Worm (Caenorhabditis elegans): ENCODE data around the gene F17H10.2.

The F17H10.2 gene

ce11 chrX:13113457-13113856, at the start of gene F17H10.2:
Gene F17H10.2, plus strand, starts transcription at chrX:13113772.
- no peak for TF ChIP-seq unc-62 (GFP tag; optimal IDR thresholded peaks at IDR 0.05)

DNA sequence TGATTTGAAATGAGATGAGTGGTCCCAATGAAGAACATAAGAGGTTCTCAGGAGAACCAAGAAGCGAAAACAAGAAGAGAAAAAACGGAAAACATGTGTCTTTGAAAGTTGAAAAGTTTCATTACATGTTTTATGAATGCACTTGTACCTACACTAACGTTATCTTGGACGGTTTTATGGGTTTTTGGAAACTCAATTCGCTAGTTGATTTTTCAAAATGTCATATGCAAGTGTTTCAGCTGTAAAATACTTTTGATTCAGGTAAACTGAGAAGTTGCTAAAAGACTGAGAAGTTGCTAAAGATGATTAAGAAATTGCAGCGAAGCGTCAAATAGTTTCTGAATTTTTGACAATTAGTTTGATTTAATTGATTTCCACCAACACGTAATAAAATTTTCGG, 42.5 kb upstream of the F17H10.2 start, which contains the start of gene cpx-2:
Gene cpx-2, minus strand, starts transcription at position 101 of the 400 bp plus-strand sequence.
- TF ChIP-seq unc-62 (GFP tag; optimal IDR thresholded peaks at IDR 0.05), result no peak

- TF ChIP-seq unc-62 (GFP tag; optimal IDR thresholded peaks at IDR 0.05), result no peak
Measured at ce11 chrX:13074373-13074772, 39.2 kb upstream of the F17H10.2 start, which contains the start of gene ceh-28. Gene ceh-28, plus strand, starts transcription at chrX:13074673.

DNA sequence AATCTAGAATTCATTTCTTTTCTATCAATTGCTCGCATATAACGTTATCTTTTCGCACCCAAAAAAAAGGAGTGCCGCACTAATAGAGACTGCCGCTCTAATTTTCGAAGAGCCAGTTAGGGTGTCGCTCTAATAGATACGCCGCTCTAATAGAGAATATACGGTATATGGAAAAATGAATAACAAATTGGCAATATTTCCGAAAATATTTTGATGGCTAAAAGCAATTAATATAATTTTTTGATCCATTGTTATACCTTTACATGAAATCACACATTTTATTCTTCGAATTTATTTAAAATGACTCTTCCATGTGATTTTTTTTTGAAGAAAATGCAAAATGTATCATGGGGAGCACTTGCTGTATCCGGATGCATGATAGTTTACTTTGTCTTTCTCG, 35.7 kb upstream of the F17H10.2 start, which contains the start of gene K03A11.4:
Gene K03A11.4, plus strand, starts transcription at position 301 of the 400 bp plus-strand sequence.
- TF ChIP-seq unc-62 (GFP tag; optimal IDR thresholded peaks at IDR 0.05), result no peak

DNA sequence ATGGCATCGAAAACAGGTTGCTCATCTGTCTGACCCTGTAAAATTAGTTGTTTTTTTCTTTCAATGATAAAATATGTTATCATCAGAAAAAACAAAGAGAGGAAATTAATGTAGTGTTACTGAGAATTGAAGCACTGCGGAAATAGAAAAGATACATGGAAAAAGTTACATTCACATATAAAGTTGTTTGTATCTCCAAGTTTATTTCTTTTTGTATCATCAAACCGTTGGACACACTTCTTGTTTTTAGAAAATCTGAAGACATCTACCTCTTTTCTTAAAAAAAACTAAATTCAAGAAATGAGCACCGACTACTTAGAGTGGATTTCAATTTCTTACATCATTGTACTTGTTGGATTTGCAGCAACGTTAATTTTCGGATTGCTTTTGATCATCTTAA, 31.2 kb upstream of the F17H10.2 start, which contains the start of gene str-10:
Gene str-10, plus strand, starts transcription at position 301 of the 400 bp plus-strand sequence.
- no peak for TF ChIP-seq unc-62 (GFP tag; optimal IDR thresholded peaks at IDR 0.05)

- TF ChIP-seq unc-62 (GFP tag; optimal IDR thresholded peaks at IDR 0.05), result no peak
Measured at ce11 chrX:13084273-13084672, 29.3 kb upstream of the F17H10.2 start, which contains the start of gene R03G8.1. Gene R03G8.1, plus strand, starts transcription at chrX:13084573.

DNA sequence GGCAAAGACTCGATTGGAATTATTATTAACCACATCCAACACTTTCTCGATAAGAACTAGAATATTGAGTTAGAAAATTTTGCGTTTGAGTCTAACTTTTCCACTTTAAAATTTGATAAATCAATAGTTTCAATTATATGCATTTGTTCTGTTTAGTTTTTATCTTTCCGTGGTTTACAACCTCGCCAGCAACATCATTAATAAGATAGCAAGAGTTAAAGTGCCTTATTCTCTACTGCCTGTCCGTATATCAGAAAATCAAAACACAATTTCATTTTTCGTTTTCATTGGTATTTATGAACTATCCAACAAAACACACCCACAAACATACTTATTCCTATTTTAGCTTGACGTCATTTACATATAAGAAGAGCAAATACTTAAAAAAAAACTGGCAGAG, 25.0 kb upstream of the F17H10.2 start:
- TF ChIP-seq unc-62 (GFP tag; optimal IDR thresholded peaks at IDR 0.05), result no peak

ce11 chrX:13090665-13091064, 22.9 kb upstream of the F17H10.2 start, which contains the start of gene R03G8.3:
Gene R03G8.3, plus strand, starts transcription at chrX:13090965.
- no peak for TF ChIP-seq unc-62 (GFP tag; optimal IDR thresholded peaks at IDR 0.05)

DNA sequence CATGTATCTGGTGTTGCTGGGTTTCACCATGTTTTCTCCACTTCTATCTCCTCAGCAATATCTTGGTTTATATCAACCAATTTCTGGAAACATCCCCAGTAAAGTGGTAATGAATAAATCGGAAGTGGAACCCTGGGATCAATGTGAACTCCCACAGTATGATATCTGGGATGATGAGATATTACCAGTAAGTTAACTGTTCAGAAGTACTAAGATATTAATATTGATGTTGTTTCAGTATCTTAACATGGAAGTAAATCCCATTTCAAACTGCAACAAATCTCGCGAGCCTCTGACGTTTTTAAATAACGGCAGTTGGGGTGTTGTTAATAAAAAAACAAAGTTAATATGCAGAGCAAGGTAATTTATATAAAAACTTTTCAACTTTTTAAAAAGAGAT, 22.4 kb upstream of the F17H10.2 start:
- TF ChIP-seq unc-62 (GFP tag; optimal IDR thresholded peaks at IDR 0.05), result no peak

DNA sequence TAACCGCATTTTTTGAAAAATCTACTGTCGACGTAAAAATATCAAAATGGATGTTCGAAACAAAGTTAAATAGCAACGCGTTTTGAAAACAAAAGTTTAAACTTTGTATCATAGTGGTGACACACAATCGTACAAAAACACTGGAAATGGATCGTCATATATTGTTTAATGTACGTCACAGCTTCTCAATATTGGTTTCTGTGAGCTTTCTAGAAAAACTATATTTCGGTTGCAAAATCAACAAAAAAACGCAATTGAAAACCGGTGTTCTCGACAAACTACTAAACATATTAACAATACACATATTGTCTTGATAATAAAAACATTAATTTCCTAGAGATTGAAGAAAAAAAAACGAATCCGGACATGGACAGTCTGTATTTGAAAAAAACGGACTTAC, 13.2 kb upstream of the F17H10.2 start, which contains the start of gene R03G8.6:
Gene R03G8.6, minus strand, starts transcription at position 101 of the 400 bp plus-strand sequence.
- no peak for TF ChIP-seq unc-62 (GFP tag; optimal IDR thresholded peaks at IDR 0.05)

DNA sequence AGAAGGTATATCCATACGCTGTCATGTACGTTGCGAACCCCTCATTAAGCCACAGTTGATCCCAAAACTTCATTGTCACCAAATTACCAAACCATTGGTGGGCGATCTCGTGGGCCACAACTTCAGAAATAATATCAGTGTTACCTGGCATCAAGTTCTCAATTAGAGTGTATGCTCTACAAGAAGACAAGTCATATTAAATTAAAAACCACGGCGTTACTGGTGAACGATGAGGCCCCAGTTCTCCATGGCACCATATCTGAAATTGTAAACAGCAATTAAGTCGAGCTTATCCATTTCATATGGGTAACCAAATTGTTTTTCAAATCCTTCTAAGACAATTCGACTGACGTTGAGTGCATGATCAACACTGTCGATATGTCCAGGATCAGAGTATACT, 10.7 kb upstream of the F17H10.2 start:
- TF ChIP-seq unc-62 (GFP tag; optimal IDR thresholded peaks at IDR 0.05), result no peak

- TF ChIP-seq unc-62 (GFP tag; optimal IDR thresholded peaks at IDR 0.05), result no peak
Measured at ce11 chrX:13104966-13105365, 8.6 kb upstream of the F17H10.2 start, which contains the start of gene F17H10.1. Gene F17H10.1, plus strand, starts transcription at chrX:13105241.

DNA sequence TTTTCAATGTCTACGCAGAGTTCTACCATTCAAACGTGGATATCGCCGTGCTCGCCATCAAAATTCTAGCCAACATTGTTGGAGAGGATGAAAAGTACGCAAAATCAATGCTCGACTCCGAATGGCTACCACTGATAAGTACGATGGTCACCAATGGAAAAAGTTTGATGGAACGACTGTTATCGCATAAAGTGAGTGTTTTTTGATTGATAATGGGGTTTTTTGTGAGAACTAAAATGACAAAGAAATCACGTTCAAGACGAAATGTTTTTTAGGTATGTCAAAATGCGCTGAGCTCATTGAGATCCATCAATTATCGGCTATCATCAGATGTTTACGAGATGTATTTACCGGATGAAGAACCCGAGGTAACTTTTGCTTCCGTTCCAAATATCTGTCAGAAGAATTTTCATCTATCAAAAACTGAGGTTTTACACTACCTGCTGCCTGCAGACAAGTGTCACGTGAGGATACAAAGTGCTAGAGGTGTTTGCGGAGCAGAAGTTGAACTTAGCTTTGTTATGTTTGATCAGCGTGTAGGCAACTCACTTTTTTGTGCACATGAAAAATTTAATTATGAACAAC, 7.3 kb upstream of the F17H10.2 start:
- TF ChIP-seq unc-62 (GFP tag; optimal IDR thresholded peaks at IDR 0.05), result no peak

DNA sequence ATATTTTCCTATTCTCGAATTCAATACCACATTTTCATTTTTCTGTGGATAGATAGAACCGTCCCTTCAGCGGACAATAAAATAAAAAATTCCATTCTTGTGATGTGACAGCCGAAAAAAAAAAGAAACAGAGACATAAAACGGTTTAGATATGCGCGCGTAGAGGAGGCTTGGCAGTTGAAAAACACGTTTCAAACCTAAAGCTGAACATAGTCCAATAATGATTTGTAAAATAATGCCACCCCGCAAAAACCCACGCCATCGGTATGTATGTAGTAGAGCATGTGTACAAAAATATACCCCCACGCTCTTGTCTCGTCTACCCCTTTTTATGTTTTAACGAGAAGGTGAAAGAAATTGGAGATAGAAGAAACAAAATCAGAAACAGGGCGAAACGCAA, 4.9 kb upstream of the F17H10.2 start:
- no peak for TF ChIP-seq unc-62 (GFP tag; optimal IDR thresholded peaks at IDR 0.05)

- no peak for TF ChIP-seq unc-62 (GFP tag; optimal IDR thresholded peaks at IDR 0.05)
Measured at ce11 chrX:13110004-13110403, 3.6 kb upstream of the F17H10.2 start.

- TF ChIP-seq unc-62 (GFP tag; optimal IDR thresholded peaks at IDR 0.05), result no peak
Measured at ce11 chrX:13112664-13113063, 908 bp upstream of the F17H10.2 start.

ce11 chrX:13115694-13116093, 2.1 kb downstream of the F17H10.2 start:
- no peak for TF ChIP-seq unc-62 (GFP tag; optimal IDR thresholded peaks at IDR 0.05)
